Worm (Caenorhabditis elegans) whole organism, mixed stage, embryonic: Measurements from ENCODE around the gene ifa-1.

Experiments
- M03D4.4 ChIP-seq: sonication (generic microtip); optimal IDR thresholded peaks from 2 replicates; lab custom pipeline; 2017; ENCODE audit warnings: mild to moderate bottlenecking, missing genetic modification characterization, missing compliant biosample characterization
- bed-3 ChIP-seq: fragments of 200-800 bp; sonication (Bioruptor generic); optimal IDR thresholded peaks from 3 replicates; lab custom pipeline; 2018; ENCODE audit warnings: mild to moderate bottlenecking, missing genetic modification characterization, moderate library complexity, missing compliant biosample characterization
- blmp-1 ChIP-seq: fragments of 150-350 bp; optimal IDR thresholded peaks from 2 replicates; lab custom pipeline; 2014; ENCODE audit warnings: missing biosample characterization, missing genetic modification characterization
- ceh-39 ChIP-seq: fragments of 150-350 bp; optimal IDR thresholded peaks from 2 replicates; lab custom pipeline; 2014; ENCODE audit warnings: missing biosample characterization, missing genetic modification characterization
- ceh-43 ChIP-seq: fragments of 200-800 bp; sonication (Bioruptor generic); optimal IDR thresholded peaks from 2 replicates; lab custom pipeline; 2018; ENCODE audit warnings: mild to moderate bottlenecking, missing genetic modification characterization, moderate library complexity, missing compliant biosample characterization
- ceh-83 ChIP-seq: fragments of 200-800 bp; sonication (Bioruptor generic); optimal IDR thresholded peaks from 2 replicates; lab custom pipeline; 2018; ENCODE audit warnings: mild to moderate bottlenecking, missing genetic modification characterization, missing compliant biosample characterization
- ces-1 ChIP-seq: fragments of 150-350 bp; optimal IDR thresholded peaks from 2 replicates; lab custom pipeline; 2014; ENCODE audit warnings: missing biosample characterization, missing genetic modification reagents, missing genetic modification characterization
- cnd-1 ChIP-seq: fragments of 200-800 bp; sonication (Bioruptor generic); optimal IDR thresholded peaks from 2 replicates; lab custom pipeline; 2018; ENCODE audit warnings: mild to moderate bottlenecking, missing genetic modification characterization, missing compliant biosample characterization
- drap-1 ChIP-seq: fragments of 200-800 bp; sonication (Bioruptor generic); optimal IDR thresholded peaks from 3 replicates; lab custom pipeline; 2018; ENCODE audit warnings: mild to moderate bottlenecking, missing genetic modification characterization, missing compliant biosample characterization
- elt-1 ChIP-seq: sonication (generic microtip); optimal IDR thresholded peaks from 2 replicates; lab custom pipeline; 2017; ENCODE audit warnings: missing genetic modification characterization, mild to moderate bottlenecking, missing compliant biosample characterization, antibody characterized with exemption, moderate library complexity, borderline replicate concordance; ENCODE audit not compliant: insufficient read depth
- elt-3 ChIP-seq: fragments of 150-350 bp; optimal IDR thresholded peaks from 2 replicates; lab custom pipeline; 2014; ENCODE audit warnings: missing biosample characterization, missing genetic modification characterization
- flh-1 ChIP-seq: fragments of 200-800 bp; sonication (Bioruptor generic); optimal IDR thresholded peaks from 2 replicates; lab custom pipeline; 2018; ENCODE audit warnings: mild to moderate bottlenecking, missing genetic modification characterization, moderate library complexity, missing compliant biosample characterization
- ham-2 ChIP-seq: fragments of 200-800 bp; sonication (Bioruptor generic); optimal IDR thresholded peaks from 2 replicates; lab custom pipeline; 2018; ENCODE audit warnings: mild to moderate bottlenecking, missing genetic modification characterization, missing compliant biosample characterization
- hlh-1 ChIP-seq: fragments of 150-350 bp; optimal IDR thresholded peaks from 2 replicates; lab custom pipeline; 2014; ENCODE audit warnings: missing biosample characterization, missing genetic modification reagents, missing genetic modification characterization
- lin-13 ChIP-seq: fragments of 150-350 bp; optimal IDR thresholded peaks from 2 replicates; lab custom pipeline; 2014; ENCODE audit warnings: missing biosample characterization, missing genetic modification characterization
- lin-32 ChIP-seq: fragments of 200-800 bp; sonication (Bioruptor generic); optimal IDR thresholded peaks from 2 replicates; lab custom pipeline; 2018; ENCODE audit warnings: mild to moderate bottlenecking, missing genetic modification characterization, missing compliant biosample characterization
- lsy-2 ChIP-seq: fragments of 150-350 bp; optimal IDR thresholded peaks from 2 replicates; lab custom pipeline; 2014; ENCODE audit warnings: missing biosample characterization, missing genetic modification characterization
- mab-5 ChIP-seq: fragments of 150-350 bp; optimal IDR thresholded peaks from 2 replicates; lab custom pipeline; 2014; ENCODE audit warnings: missing biosample characterization, missing genetic modification characterization
- mep-1 ChIP-seq: fragments of 150-350 bp; optimal IDR thresholded peaks from 2 replicates; lab custom pipeline; 2017; ENCODE audit warnings: missing biosample characterization, missing genetic modification reagents, missing genetic modification characterization, inconsistent platforms
- mls-2 ChIP-seq: sonication (generic microtip); optimal IDR thresholded peaks from 2 replicates; lab custom pipeline; 2016; ENCODE audit warnings: mild to moderate bottlenecking, missing genetic modification characterization, moderate library complexity, missing compliant biosample characterization
- nhr-12 ChIP-seq: fragments of 150-350 bp; optimal IDR thresholded peaks from 2 replicates; lab custom pipeline; 2014; ENCODE audit warnings: missing biosample characterization, missing genetic modification characterization
- nhr-2 ChIP-seq: fragments of 150-350 bp; optimal IDR thresholded peaks from 2 replicates; lab custom pipeline; 2014; ENCODE audit warnings: missing biosample characterization, missing genetic modification characterization
- nhr-237 ChIP-seq: fragments of 150-350 bp; optimal IDR thresholded peaks from 2 replicates; lab custom pipeline; 2014; ENCODE audit warnings: missing biosample characterization, missing genetic modification characterization
- nhr-28 ChIP-seq: fragments of 150-350 bp; optimal IDR thresholded peaks from 2 replicates; lab custom pipeline; 2014; ENCODE audit warnings: missing biosample characterization, missing genetic modification characterization
- nhr-76 ChIP-seq: sonication (generic microtip); optimal IDR thresholded peaks from 2 replicates; lab custom pipeline; 2017; ENCODE audit warnings: missing biosample characterization, missing genetic modification characterization
- pha-4 ChIP-seq: fragments of 150-350 bp; optimal IDR thresholded peaks from 2 replicates; lab custom pipeline; 2018; ENCODE audit warnings: missing biosample characterization, missing genetic modification reagents, missing genetic modification characterization
- sem-2 ChIP-seq: fragments of 200-800 bp; sonication (Bioruptor generic); optimal IDR thresholded peaks from 2 replicates; lab custom pipeline; 2018; ENCODE audit warnings: mild to moderate bottlenecking, missing genetic modification characterization, missing compliant biosample characterization
- snpc-4 ChIP-seq: fragments of 150-350 bp; optimal IDR thresholded peaks from 2 replicates; lab custom pipeline; 2014; ENCODE audit warnings: missing biosample characterization, missing genetic modification characterization
- sptf-1 ChIP-seq: sonication (generic microtip); optimal IDR thresholded peaks from 2 replicates; lab custom pipeline; 2017; ENCODE audit warnings: mild to moderate bottlenecking, missing genetic modification characterization, moderate library complexity, missing compliant biosample characterization
- tbx-8 ChIP-seq: fragments of 200-800 bp; sonication (Bioruptor generic); optimal IDR thresholded peaks from 2 replicates; lab custom pipeline; 2018; ENCODE audit warnings: mild to moderate bottlenecking, missing genetic modification characterization, moderate library complexity, missing compliant biosample characterization
- unc-120 ChIP-seq: sonication (generic microtip); optimal IDR thresholded peaks from 2 replicates; lab custom pipeline; 2017; ENCODE audit warnings: missing genetic modification characterization, missing compliant biosample characterization; ENCODE audit not compliant: poor library complexity, severe bottlenecking
- unc-39 ChIP-seq: fragments of 150-350 bp; optimal IDR thresholded peaks from 2 replicates; lab custom pipeline; 2014; ENCODE audit warnings: missing biosample characterization, missing genetic modification characterization
- unc-62 ChIP-seq: fragments of 150-350 bp; optimal IDR thresholded peaks from 2 replicates; lab custom pipeline; 2014; ENCODE audit warnings: missing biosample characterization, missing genetic modification reagents, missing genetic modification characterization
- zip-8 ChIP-seq: fragments of 150-350 bp; optimal IDR thresholded peaks from 2 replicates; lab custom pipeline; 2014; ENCODE audit warnings: missing biosample characterization, missing genetic modification characterization
- ztf-11 ChIP-seq: fragments of 150-350 bp; optimal IDR thresholded peaks from 2 replicates; lab custom pipeline; 2014; ENCODE audit warnings: missing biosample characterization, missing genetic modification characterization

ifa-1 gene

ce11 chrX:11262319-11263074 is 8.5 kb upstream of the ifa-1 start, which contains the start of gene C03A3.2:
TSS of gene C03A3.2 (plus strand) at chrX:11262848.
- TF ChIP-seq zip-8 (tag; lab: Kevin White, UChicago) (no peak), ceh-43 (GFP tag; lab: Kevin White, UChicago) (peak; percentile 1), unc-62 (GFP tag; lab: Kevin White, UChicago) (no peak), lin-32 (GFP tag; lab: Kevin White, UChicago) (no peak), ceh-39 (tag; lab: Kevin White, UChicago) (no peak), elt-1 (tag; lab: Kevin White, UChicago) (no peak), flh-1 (GFP tag; lab: Kevin White, UChicago) (no peak), ztf-11 (tag; lab: Kevin White, UChicago) (peak; percentile 27), nhr-237 (no peak), drap-1 (GFP tag; lab: Kevin White, UChicago) (peak; percentile 39), sptf-1 (tag; lab: Kevin White, UChicago) (peak; percentile 50), cnd-1 (tag; lab: Kevin White, UChicago) (peak; percentile 24), lin-13 (tag; lab: Kevin White, UChicago) (no peak), mab-5 (no peak), nhr-12 (tag; lab: Kevin White, UChicago) (no peak), blmp-1 (tag; lab: Kevin White, UChicago) (peak; percentile 49), ham-2 (GFP tag; lab: Kevin White, UChicago) (no peak), mep-1 (tag; lab: Kevin White, UChicago) (peak; percentile 84), unc-39 (tag; lab: Kevin White, UChicago) (no peak), hlh-1 (tag; lab: Kevin White, UChicago) (no peak), mls-2 (tag; lab: Kevin White, UChicago) (peak; percentile 35), bed-3 (GFP tag; lab: Kevin White, UChicago) (no peak), nhr-2 (tag; lab: Kevin White, UChicago) (no peak), M03D4.4 (tag; lab: Kevin White, UChicago) (no peak), snpc-4 (tag; lab: Kevin White, UChicago) (no peak), nhr-28 (tag; lab: Kevin White, UChicago) (no peak), ces-1 (GFP tag; lab: Kevin White, UChicago) (peak; percentile 88), lsy-2 (tag; lab: Kevin White, UChicago) (peak; percentile 32), nhr-76 (tag; lab: Kevin White, UChicago) (no peak), unc-120 (tag; lab: Kevin White, UChicago) (peak; percentile 43), sem-2 (no peak), pha-4 (peak; percentile 38), tbx-8 (GFP tag; lab: Kevin White, UChicago) (no peak), elt-3 (tag; lab: Kevin White, UChicago) (no peak), ceh-83 (GFP tag; lab: Kevin White, UChicago) (no peak)

ce11 chrX:11264715-11265114 is 6.3 kb upstream of the ifa-1 start:
- TF ChIP-seq snpc-4 (tag; lab: Kevin White, UChicago) (no peak), unc-120 (tag; lab: Kevin White, UChicago) (no peak), unc-62 (GFP tag; lab: Kevin White, UChicago) (no peak), M03D4.4 (tag; lab: Kevin White, UChicago) (no peak), flh-1 (GFP tag; lab: Kevin White, UChicago) (no peak), hlh-1 (tag; lab: Kevin White, UChicago) (no peak), mab-5 (no peak), sem-2 (no peak), lin-32 (GFP tag; lab: Kevin White, UChicago) (no peak), bed-3 (GFP tag; lab: Kevin White, UChicago) (no peak)

DNA sequence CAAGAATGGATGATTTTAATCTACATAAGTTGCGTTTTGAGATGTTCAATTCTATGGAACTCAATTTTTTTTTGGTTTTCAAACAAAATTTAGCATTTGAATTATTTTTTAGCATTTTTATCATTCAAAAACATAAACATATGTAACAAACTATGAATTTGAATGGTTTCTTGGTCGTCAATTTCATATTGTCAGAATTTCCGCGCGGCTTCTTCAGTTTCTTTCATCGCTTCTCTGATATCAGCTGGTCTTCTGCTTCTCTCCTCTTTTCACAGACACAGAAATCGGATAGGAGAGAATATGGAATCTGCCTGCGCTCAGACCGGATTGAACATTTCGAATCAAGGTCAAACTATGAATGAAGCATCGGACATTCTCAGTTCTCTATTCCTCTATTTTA is 4.3 kb upstream of the ifa-1 start, which contains the start of gene C03A3.9:
TSS of gene C03A3.9 (plus strand) at position 301 of the 400 bp plus-strand sequence.
- TF ChIP-seq mls-2 (tag; lab: Kevin White, UChicago), result no peak
- no peak for TF ChIP-seq unc-120 (tag; lab: Kevin White, UChicago)
- TF ChIP-seq unc-62 (GFP tag; lab: Kevin White, UChicago), result no peak
- no peak for TF ChIP-seq nhr-28 (tag; lab: Kevin White, UChicago)
- no peak for TF ChIP-seq mab-5
- TF ChIP-seq, all 35 proteins: peak for 0
